Worm (Caenorhabditis elegans): ENCODE results near the gene srt-15.

ce11 chrV:3088768-3089167 is 26.8 kb upstream of the srt-15 start, which contains the start of gene acs-21:
- TF ChIP-seq tab-1 (GFP tag; IDR thresholded peaks at IDR 0.05) (no peak), med-1 (GFP tag; optimal IDR thresholded peaks at IDR 0.05; ENCODE audit: insufficient read depth) (no peak), ztf-23 (GFP tag; IDR thresholded peaks at IDR 0.05) (no peak), ref-1 (GFP tag; conservative IDR thresholded peaks at IDR 0.05) (no peak), flt-1 (GFP tag; IDR thresholded peaks at IDR 0.05) (no peak), T22C8.4 (GFP tag; IDR thresholded peaks at IDR 0.05) (no peak), cog-1 (tag; optimal IDR thresholded peaks at IDR 0.05) (no peak)

Measured in whole organism, midembryonic.